Worm (Caenorhabditis elegans): Measurements from ENCODE around the gene aakb-2.
"Not testable (repeated sequence)": the region's sequence is repeated elsewhere in the genome, so short reads cannot be mapped to it uniquely, and the experiment has no call there.

Gene aakb-2

ce11 chrIII:11224006-11224405 lies 12.9 kb upstream of the aakb-2 start, which contains the start of gene Y47D3A.13:
Y47D3A.13 (minus strand) TSS chrIII:11224106.
- TF ChIP-seq ceh-27 (GFP tag; optimal IDR thresholded peaks at IDR 0.05); F39B2.1 (GFP tag; IDR thresholded peaks at IDR 0.05); atf-7 (tag; optimal IDR thresholded peaks at IDR 0.05): not testable (repeated sequence)

DNA sequence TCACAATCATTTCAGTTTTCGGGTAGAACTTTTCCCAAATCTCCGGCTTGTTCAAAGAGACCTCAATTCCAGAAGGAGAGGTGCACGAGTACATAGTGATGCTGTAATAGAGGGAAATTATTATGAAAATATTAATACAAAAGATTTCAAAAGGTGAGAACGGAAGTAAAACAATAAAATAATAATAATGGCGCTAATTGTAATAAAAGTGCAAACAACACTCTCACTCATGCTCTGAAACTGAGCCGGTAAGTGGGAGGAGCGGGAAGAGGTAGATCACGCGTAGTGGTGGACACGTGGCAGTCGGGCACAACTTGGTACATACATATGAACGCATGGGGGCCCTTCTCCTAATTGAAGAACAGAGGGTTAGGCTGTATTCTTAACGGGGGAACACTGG lies 9.9 kb upstream of the aakb-2 start, which contains the start of gene tbx-37:
tbx-37 (minus strand) TSS at position 101 of the 400 bp plus-strand sequence.
- no peak for TF ChIP-seq F55B11.4 (tag; optimal IDR thresholded peaks at IDR 0.05; ENCODE audit: borderline replicate concordance, insufficient read depth)
- TF ChIP-seq rpc-1 (optimal IDR thresholded peaks at IDR 0.05), result no peak
- no peak for TF ChIP-seq rpc-1 (tag; optimal IDR thresholded peaks at IDR 0.05)
- TF ChIP-seq nfya-2 (GFP tag; IDR thresholded peaks at IDR 0.05), result no peak
- no peak for TF ChIP-seq lag-1 (GFP tag; IDR thresholded peaks at IDR 0.05)
- TF ChIP-seq nhr-90 (tag; optimal IDR thresholded peaks at IDR 0.05), result no peak
- no peak for TF ChIP-seq nhr-80 (tag; optimal IDR thresholded peaks at IDR 0.05)
- TF ChIP-seq unc-130 (GFP tag; optimal IDR thresholded peaks at IDR 0.05), result no peak
- no peak for TF ChIP-seq attf-6 (GFP tag; IDR thresholded peaks at IDR 0.05)
- no peak for TF ChIP-seq mxl-1 (tag; optimal IDR thresholded peaks at IDR 0.05)
- no peak for TF ChIP-seq dpl-1 (GFP tag; optimal IDR thresholded peaks at IDR 0.05)

DNA sequence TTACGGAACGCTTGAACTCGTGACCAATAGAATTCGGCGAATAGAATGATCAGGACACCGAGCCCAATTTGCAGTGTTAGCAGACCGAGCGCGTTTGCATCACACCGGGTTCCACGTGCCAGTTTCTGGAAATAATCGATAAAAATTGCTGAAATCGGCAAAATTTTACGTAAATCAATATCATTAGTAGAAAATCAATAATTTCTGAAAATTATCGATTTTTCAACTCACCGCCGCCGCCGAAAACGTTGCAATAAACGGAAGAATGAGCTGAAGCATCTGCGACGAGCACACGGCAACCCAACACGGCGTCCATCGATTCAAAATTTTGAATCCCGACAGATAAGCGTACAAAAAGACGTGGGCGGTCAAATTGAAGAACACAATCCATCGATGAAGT lies 6.4 kb upstream of the aakb-2 start:
- no peak for TF ChIP-seq snpc-1.1 (tag; optimal IDR thresholded peaks at IDR 0.05; ENCODE audit: insufficient read depth)
- TF ChIP-seq ztf-25 (GFP tag; IDR thresholded peaks at IDR 0.05), result no peak
- no peak for TF ChIP-seq lin-54 (GFP tag; optimal IDR thresholded peaks at IDR 0.05)
- no peak for TF ChIP-seq egl-18 (GFP tag; IDR thresholded peaks at IDR 0.05)
- no peak for TF ChIP-seq efl-1 (GFP tag; optimal IDR thresholded peaks at IDR 0.05)
- TF ChIP-seq rec-8 (tag; optimal IDR thresholded peaks at IDR 0.05), result no peak
- TF ChIP-seq B0019.2 (GFP tag; conservative IDR thresholded peaks at IDR 0.05), result no peak

ce11 chrIII:11231408-11231807 lies 5.5 kb upstream of the aakb-2 start:
- no peak for TF ChIP-seq C17E4.6 (GFP tag; IDR thresholded peaks at IDR 0.05)

ce11 chrIII:11231969-11232368 lies 5.0 kb upstream of the aakb-2 start, which contains the start of gene elo-8:
elo-8 (minus strand) TSS chrIII:11232069.
- no peak for TF ChIP-seq mes-4 (tag; optimal IDR thresholded peaks at IDR 0.05)
- TF ChIP-seq ztf-18 (tag; optimal IDR thresholded peaks at IDR 0.05), result no peak
- TF ChIP-seq F39B2.1 (GFP tag; IDR thresholded peaks at IDR 0.05), result no peak
- TF ChIP-seq snpc-1.1 (tag; optimal IDR thresholded peaks at IDR 0.05; ENCODE audit: insufficient read depth), result no peak
- TF ChIP-seq Y79H2A.3 (GFP tag; conservative IDR thresholded peaks at IDR 0.05), result no peak
- TF ChIP-seq lin-35 (GFP tag; optimal IDR thresholded peaks at IDR 0.05), result no peak

DNA sequence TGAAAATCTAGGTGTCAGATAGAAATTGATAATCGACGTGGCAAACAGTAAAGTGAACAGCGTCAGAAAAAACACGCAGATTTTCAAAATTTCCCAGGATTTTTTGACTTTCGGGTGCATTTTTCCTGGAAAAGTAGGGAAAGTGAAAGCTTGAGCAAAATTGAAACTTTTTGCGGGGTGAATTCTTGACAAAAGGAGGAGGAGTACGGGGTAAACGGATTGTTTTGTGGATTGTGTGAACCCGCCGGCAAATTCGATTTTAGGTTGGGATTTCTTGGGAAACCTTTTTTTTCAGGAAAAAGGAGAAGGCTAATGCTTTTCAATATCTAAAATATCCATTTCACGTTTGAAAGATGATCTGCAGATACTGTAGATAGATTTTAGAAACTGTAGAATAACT lies 2.2 kb upstream of the aakb-2 start, which contains the start of gene Y47D3A.34:
Y47D3A.34 (minus strand) TSS at position 120 of the 400 bp plus-strand sequence.
- TF ChIP-seq aptf-2 (GFP tag; conservative IDR thresholded peaks at IDR 0.05), result no peak
- no peak for TF ChIP-seq hmg-20 (GFP tag; IDR thresholded peaks at IDR 0.05)
- no peak for TF ChIP-seq F57A8.1 (GFP tag; optimal IDR thresholded peaks at IDR 0.05)
- TF ChIP-seq F55B11.4 (tag; optimal IDR thresholded peaks at IDR 0.05; ENCODE audit: borderline replicate concordance, insufficient read depth), result no peak
- no peak for TF ChIP-seq Y53G8AR.9 (GFP tag; conservative IDR thresholded peaks at IDR 0.05)
- TF ChIP-seq unc-130 (GFP tag; optimal IDR thresholded peaks at IDR 0.05), result no peak
- no peak for TF ChIP-seq ceh-79 (tag; optimal IDR thresholded peaks at IDR 0.05)
- no peak for TF ChIP-seq xnd-1 (tag; optimal IDR thresholded peaks at IDR 0.05)
- TF ChIP-seq F49E8.2 (tag; optimal IDR thresholded peaks at IDR 0.05; ENCODE audit: insufficient read depth), result no peak
- no peak for TF ChIP-seq snpc-3.4 (tag; optimal IDR thresholded peaks at IDR 0.05)
- TF ChIP-seq Y79H2A.3 (GFP tag; conservative IDR thresholded peaks at IDR 0.05), result no peak
- TF ChIP-seq B0336.3 (GFP tag; IDR thresholded peaks at IDR 0.05), result no peak
- no peak for TF ChIP-seq B0035.1 (tag; optimal IDR thresholded peaks at IDR 0.05)
- TF ChIP-seq ztf-26 (tag; optimal IDR thresholded peaks at IDR 0.05), result no peak
- no peak for TF ChIP-seq madf-6 (GFP tag; IDR thresholded peaks at IDR 0.05)
- no peak for TF ChIP-seq bed-2 (GFP tag; IDR thresholded peaks at IDR 0.05)

Data from whole organism, young adult.